Fruit fly (Drosophila melanogaster): ENCODE results near the gene Phlpp.

Gene Phlpp

dm6 chr2L:19014032-19014880 lies 44.7 kb upstream of the Phlpp start (continued):
- TF ChIP-seq zen (tag; optimal IDR thresholded peaks at IDR 0.05), result peak; percentile 13
- peak; percentile 59 for TF ChIP-seq run (tag; optimal IDR thresholded peaks at IDR 0.05)
- no peak for TF ChIP-seq repo (GFP tag; optimal IDR thresholded peaks at IDR 0.05)
- no peak for TF ChIP-seq pita (GFP tag; optimal IDR thresholded peaks at IDR 0.05)
- no peak for TF ChIP-seq Dll (GFP tag; IDR thresholded peaks at IDR 0.05; ENCODE audit: partially characterized antibody)
- TF ChIP-seq jumu (GFP tag; optimal IDR thresholded peaks at IDR 0.05), result no peak
- TF ChIP-seq CG15479 (GFP tag; optimal IDR thresholded peaks at IDR 0.05), result no peak
- peak; percentile 62 for TF ChIP-seq tap (tag; optimal IDR thresholded peaks at IDR 0.05)
- peak; percentile 51; the same call in 1 of the 2 replicates for TF ChIP-seq ranshi (GFP tag; IDR thresholded peaks at IDR 0.05)
- TF ChIP-seq CkIIα-i1 (GFP tag; IDR thresholded peaks at IDR 0.05), result no peak
- TF ChIP-seq CG10274 (GFP tag; optimal IDR thresholded peaks at IDR 0.05), result peak; percentile 15
- peak; percentile 76 for TF ChIP-seq vvl (GFP tag; IDR thresholded peaks at IDR 0.05)
- peak; percentile 54 for TF ChIP-seq CG1529 (GFP tag; optimal IDR thresholded peaks at IDR 0.05)
- TF ChIP-seq eyg (GFP tag; optimal IDR thresholded peaks at IDR 0.05), result no peak
- peak; percentile 18 for TF ChIP-seq nom (GFP tag; optimal IDR thresholded peaks at IDR 0.05)
- no peak for TF ChIP-seq ato (GFP tag; IDR thresholded peaks at IDR 0.05; ENCODE audit: partially characterized antibody)
- 0 out of 2 replicates have a peak, but pooled peaks have one; percentile 42 for TF ChIP-seq CG11085 (GFP tag; IDR thresholded peaks at IDR 0.05)
- TF ChIP-seq z (GFP tag; IDR thresholded peaks at IDR 0.05), result no peak
- TF ChIP-seq dati (GFP tag; IDR thresholded peaks at IDR 0.05), result no peak
- no peak for TF ChIP-seq CG2199 (GFP tag; IDR thresholded peaks at IDR 0.05)
- TF ChIP-seq CG12769 (tag; optimal IDR thresholded peaks at IDR 0.05), result no peak
- TF ChIP-seq hbn (GFP tag; IDR thresholded peaks at IDR 0.05; ENCODE audit: partially characterized antibody), result no peak
- peak; percentile 43 for TF ChIP-seq tin (GFP tag; optimal IDR thresholded peaks at IDR 0.05)
- TF ChIP-seq Hr3 (GFP tag; optimal IDR thresholded peaks at IDR 0.05), result peak; percentile 50
- TF ChIP-seq wor (GFP tag; IDR thresholded peaks at IDR 0.05), result peak; percentile 46; the same call in 1 of the 2 replicates
- no peak for TF ChIP-seq psq (GFP tag; optimal IDR thresholded peaks at IDR 0.05)
- TF ChIP-seq unc-4 (GFP tag; IDR thresholded peaks at IDR 0.05; ENCODE audit: partially characterized antibody), result no peak
- TF ChIP-seq Ada2b (GFP tag; IDR thresholded peaks at IDR 0.05), result peak; percentile 44; the same call in 1 of the 2 replicates
- TF ChIP-seq kni (GFP tag; optimal IDR thresholded peaks at IDR 0.05), result no peak
- TF ChIP-seq CG4617 (GFP tag; optimal IDR thresholded peaks at IDR 0.05; ENCODE audit: borderline replicate concordance), result no peak
- TF ChIP-seq Side (GFP tag; optimal IDR thresholded peaks at IDR 0.05), result no peak
- peak; percentile 6; the same call in 1 of the 4 replicates for TF ChIP-seq Gug (GFP tag; IDR thresholded peaks at IDR 0.05)
- no peak for TF ChIP-seq hkb (optimal IDR thresholded peaks at IDR 0.05)
- peak; percentile 73 for TF ChIP-seq hkb (GFP tag; IDR thresholded peaks at IDR 0.05)
- TF ChIP-seq slbo (GFP tag; IDR thresholded peaks at IDR 0.05), result peak; percentile 58
- peak; percentile 90 for TF ChIP-seq lab (GFP tag; optimal IDR thresholded peaks at IDR 0.05)
- no peak for TF ChIP-seq Elba2 (GFP tag; optimal IDR thresholded peaks at IDR 0.05)
- TF ChIP-seq CG14050 (GFP tag; IDR thresholded peaks at IDR 0.05), result peak; percentile 13; the same call in 1 of the 3 replicates
- TF ChIP-seq Max (GFP tag; optimal IDR thresholded peaks at IDR 0.05), result peak; percentile 36
- peak; percentile 24 for TF ChIP-seq schlank (tag; optimal IDR thresholded peaks at IDR 0.05)
- no peak for TF ChIP-seq NC2β (GFP tag; optimal IDR thresholded peaks at IDR 0.05)
- no peak for TF ChIP-seq CTCF (GFP tag; optimal IDR thresholded peaks at IDR 0.05)
- peak; percentile 50; the same call in 1 of the 2 replicates for TF ChIP-seq CG3847 (GFP tag; IDR thresholded peaks at IDR 0.05)
- TF ChIP-seq Fer3 (tag; optimal IDR thresholded peaks at IDR 0.05), result peak; percentile 80
- TF ChIP-seq CG7357 (GFP tag; IDR thresholded peaks at IDR 0.05), result peak; percentile 60; the same call in 1 of the 3 replicates
- TF ChIP-seq CG7839 (tag; optimal IDR thresholded peaks at IDR 0.05), result peak; percentile 87
- TF ChIP-seq caup (GFP tag; optimal IDR thresholded peaks at IDR 0.05; ENCODE audit: severe bottlenecking), result peak; percentile 83
- TF ChIP-seq MTF-1 (GFP tag; optimal IDR thresholded peaks at IDR 0.05; ENCODE audit: borderline replicate concordance), result no peak
- TF ChIP-seq mirr (GFP tag; optimal IDR thresholded peaks at IDR 0.05), result peak; percentile 66

All from whole organism, embryonic.